Fruit fly (Drosophila melanogaster) whole organism, embryonic: ENCODE results near the gene Gcn5.
A peak's percentile ranks its signal among the peaks of the same experiment; 100 is the strongest.

Experiments
- Ada2b ChIP-seq: fragments of 200-800 bp; sonication (Bioruptor generic); IDR thresholded peaks from 2 replicates; pipeline ENCODE4 v1.3.6; 2022; ENCODE audit warnings: missing biosample characterization, missing genetic modification characterization
- B-H1 ChIP-seq: fragments of 200-800 bp; sonication (Bioruptor generic); IDR thresholded peaks from 3 replicates; pipeline ENCODE4 v1.3.6; 2022; ENCODE audit warnings: missing biosample characterization, missing genetic modification characterization
- CG10543 ChIP-seq: fragments of 200-800 bp; sonication (Bioruptor generic); optimal IDR thresholded peaks from 3 replicates; lab custom pipeline; 2017; ENCODE audit warnings: missing biosample characterization, mild to moderate bottlenecking, missing genetic modification characterization, moderate library complexity
- CG10979 ChIP-seq: fragments of 200-800 bp; sonication (Bioruptor generic); optimal IDR thresholded peaks from 2 replicates; lab custom pipeline; 2018; ENCODE audit warnings: missing biosample characterization, mild to moderate bottlenecking, missing genetic modification characterization, moderate library complexity
- CG11456 ChIP-seq: fragments of 200-800 bp; sonication (Bioruptor generic); IDR thresholded peaks from 3 replicates; pipeline ENCODE4 v1.3.6; 2022; ENCODE audit warnings: missing biosample characterization, missing genetic modification characterization
- CG11560 ChIP-seq: fragments of 200-800 bp; sonication (Bioruptor generic); IDR thresholded peaks from 3 replicates; pipeline ENCODE4 v1.3.6; 2022; ENCODE audit warnings: missing biosample characterization, missing genetic modification characterization
- CG1233 ChIP-seq: fragments of 200-800 bp; sonication (Bioruptor generic); optimal IDR thresholded peaks from 4 replicates; lab custom pipeline; 2018; ENCODE audit warnings: missing biosample characterization, mild to moderate bottlenecking, missing genetic modification characterization
- CG13424 ChIP-seq: fragments of 200-800 bp; sonication (Bioruptor generic); optimal IDR thresholded peaks from 2 replicates; lab custom pipeline; 2019; ENCODE audit warnings: missing biosample characterization, mild to moderate bottlenecking, missing genetic modification characterization, moderate library complexity
- CG13894 ChIP-seq: fragments of 200-800 bp; sonication (Bioruptor generic); optimal IDR thresholded peaks from 3 replicates; lab custom pipeline; 2018; ENCODE audit warnings: missing biosample characterization, mild to moderate bottlenecking, missing genetic modification characterization, moderate library complexity
- CG14441 ChIP-seq: fragments of 200-800 bp; sonication (Bioruptor generic); IDR thresholded peaks from 2 replicates; pipeline ENCODE4 v1.3.6; 2022; ENCODE audit warnings: missing biosample characterization, missing genetic modification characterization
- CG2129 ChIP-seq: fragments of 200-800 bp; sonication (Bioruptor generic); IDR thresholded peaks from 2 replicates; pipeline ENCODE4 v1.3.6; 2022; ENCODE audit warnings: missing biosample characterization, missing genetic modification characterization; ENCODE audit not compliant: partially characterized antibody
- CG3281 ChIP-seq: fragments of 200-800 bp; sonication (Bioruptor generic); optimal IDR thresholded peaks from 3 replicates; lab custom pipeline; 2017; ENCODE audit warnings: missing biosample characterization, mild to moderate bottlenecking, missing genetic modification characterization
- CG4328 ChIP-seq: fragments of 200-800 bp; sonication (Bioruptor generic); optimal IDR thresholded peaks from 3 replicates; lab custom pipeline; 2017; ENCODE audit warnings: missing biosample characterization, missing genetic modification reagents, missing genetic modification characterization
- CG4360 ChIP-seq: fragments of 200-800 bp; sonication (Bioruptor generic); IDR thresholded peaks from 2 replicates; pipeline ENCODE4 v1.3.6; 2022; ENCODE audit warnings: missing biosample characterization, missing genetic modification characterization
- CG5180 ChIP-seq: fragments of 200-800 bp; sonication (Bioruptor generic); optimal IDR thresholded peaks from 3 replicates; lab custom pipeline; 2017; ENCODE audit warnings: missing biosample characterization, missing genetic modification characterization, mild to moderate bottlenecking, moderate library complexity, missing genetic modification reagents
- CG5245 ChIP-seq: fragments of 200-800 bp; sonication (Bioruptor generic); optimal IDR thresholded peaks from 3 replicates; lab custom pipeline; 2016; ENCODE audit warnings: missing biosample characterization, missing genetic modification characterization
- CG6689 ChIP-seq: fragments of 200-800 bp; sonication (Bioruptor generic); IDR thresholded peaks from 2 replicates; pipeline ENCODE4 v1.3.6; 2022; ENCODE audit warnings: missing biosample characterization, missing genetic modification characterization
- CG6813 ChIP-seq: fragments of 200-800 bp; sonication (Bioruptor generic); optimal IDR thresholded peaks from 2 replicates; lab custom pipeline; 2017; ENCODE audit warnings: missing biosample characterization, missing genetic modification characterization, mild to moderate bottlenecking, moderate library complexity, missing genetic modification reagents
- CG8478 ChIP-seq: fragments of >200 bp; optimal IDR thresholded peaks from 2 replicates; lab custom pipeline; 2018
- D19A ChIP-seq: fragments of 200-800 bp; optimal IDR thresholded peaks from 3 replicates; lab custom pipeline; 2019; ENCODE audit warnings: missing biosample characterization, mild to moderate bottlenecking, missing genetic modification characterization, moderate library complexity
- Dref ChIP-seq: fragments of 200-800 bp; sonication (Bioruptor generic); IDR thresholded peaks from 2 replicates; pipeline ENCODE4 v1.3.6; 2022; ENCODE audit warnings: missing biosample characterization, missing genetic modification characterization
- Drgx ChIP-seq: fragments of 200-800 bp; sonication (Bioruptor generic); IDR thresholded peaks from 2 replicates; pipeline ENCODE4 v1.3.6; 2022; ENCODE audit warnings: missing biosample characterization, missing genetic modification characterization
- E2f2 ChIP-seq: fragments of 200-800 bp; sonication (Bioruptor generic); IDR thresholded peaks from 2 replicates; pipeline ENCODE4 v1.3.6; 2022; ENCODE audit warnings: missing biosample characterization, missing genetic modification characterization
- ERR ChIP-seq: fragments of 200-800 bp; sonication (Bioruptor generic); optimal IDR thresholded peaks from 2 replicates; lab custom pipeline; 2016; ENCODE audit warnings: missing biosample characterization, missing genetic modification characterization
- HHEX ChIP-seq: fragments of 200-800 bp; sonication (Bioruptor generic); optimal IDR thresholded peaks from 3 replicates; lab custom pipeline; 2017; ENCODE audit warnings: missing biosample characterization, mild to moderate bottlenecking, missing genetic modification characterization, missing genetic modification reagents
- Hr39 ChIP-seq: fragments of >200 bp; optimal IDR thresholded peaks from 2 replicates; lab custom pipeline; 2017
- Hr51 ChIP-seq, 2 experiments: fragments of 200-800 bp; sonication (Bioruptor generic); optimal IDR thresholded peaks; 2 replicates in 1 of 2; 3 replicates in 1 of 2; lab custom pipeline; 2016 to 2018; ENCODE audit warnings: missing biosample characterization in 2 of 2, missing genetic modification characterization in 2 of 2, mild to moderate bottlenecking in 1 of 2, moderate library complexity in 1 of 2
- NC2β ChIP-seq: fragments of 200-800 bp; sonication (Bioruptor generic); optimal IDR thresholded peaks from 2 replicates; lab custom pipeline; 2016; ENCODE audit warnings: missing biosample characterization, missing genetic modification characterization
- PHDP ChIP-seq: fragments of 200-800 bp; sonication (Bioruptor generic); optimal IDR thresholded peaks from 3 replicates; lab custom pipeline; 2018; ENCODE audit warnings: missing biosample characterization, mild to moderate bottlenecking, missing genetic modification characterization, moderate library complexity
- Poxn ChIP-seq: fragments of 200-800 bp; sonication (Bioruptor generic); IDR thresholded peaks from 2 replicates; pipeline ENCODE4 v1.3.6; 2022; ENCODE audit warnings: missing biosample characterization, missing genetic modification characterization
- Sry-β ChIP-seq: fragments of 200-800 bp; sonication (Bioruptor generic); optimal IDR thresholded peaks from 2 replicates; lab custom pipeline; 2018; ENCODE audit warnings: missing biosample characterization, mild to moderate bottlenecking, missing genetic modification characterization, moderate library complexity
- ara ChIP-seq: fragments of 200-800 bp; sonication (Bioruptor generic); IDR thresholded peaks from 2 replicates; pipeline ENCODE4 v1.3.6; 2022; ENCODE audit warnings: missing biosample characterization, missing genetic modification characterization
- ato ChIP-seq: fragments of 200-800 bp; sonication (Bioruptor generic); IDR thresholded peaks from 2 replicates; pipeline ENCODE4 v1.3.6; 2022; ENCODE audit warnings: missing biosample characterization, missing genetic modification characterization; ENCODE audit not compliant: partially characterized antibody
- btn ChIP-seq: fragments of 200-800 bp; sonication (Bioruptor generic); optimal IDR thresholded peaks from 2 replicates; lab custom pipeline; 2016; ENCODE audit warnings: missing biosample characterization, missing genetic modification characterization
- cad ChIP-seq: fragments of >200 bp; optimal IDR thresholded peaks from 2 replicates; lab custom pipeline; 2017; ENCODE audit warnings: missing biosample characterization, missing genetic modification characterization
- caup ChIP-seq: fragments of 200-800 bp; sonication (Bioruptor generic); optimal IDR thresholded peaks from 3 replicates; lab custom pipeline; 2017; ENCODE audit warnings: missing biosample characterization, mild to moderate bottlenecking, missing genetic modification characterization, moderate library complexity; ENCODE audit not compliant: severe bottlenecking
- chinmo ChIP-seq: fragments of 200-800 bp; sonication (Bioruptor generic); IDR thresholded peaks from 4 replicates; pipeline ENCODE4 v1.3.6; 2022; ENCODE audit warnings: missing biosample characterization, missing genetic modification characterization; ENCODE audit not compliant: partially characterized antibody
- crol ChIP-seq: fragments of 200-800 bp; sonication (Bioruptor generic); IDR thresholded peaks from 2 replicates; pipeline ENCODE4 v1.3.6; 2022; ENCODE audit warnings: missing biosample characterization, missing genetic modification characterization
- crp ChIP-seq, 2 experiments: fragments of 200-800 bp; sonication (Bioruptor generic); optimal IDR thresholded peaks; 2 replicates in 1 of 2; 3 replicates in 1 of 2; lab custom pipeline; 2017; ENCODE audit warnings: missing biosample characterization in 2 of 2, missing genetic modification characterization in 2 of 2, mild to moderate bottlenecking in 1 of 2, moderate library complexity in 1 of 2
- cwo ChIP-seq: fragments of 200-800 bp; sonication (Bioruptor generic); optimal IDR thresholded peaks from 3 replicates; lab custom pipeline; 2017; ENCODE audit warnings: missing biosample characterization, missing genetic modification characterization, mild to moderate bottlenecking, moderate library complexity, missing genetic modification reagents
- da ChIP-seq: fragments of 200-800 bp; sonication (Bioruptor generic); optimal IDR thresholded peaks from 2 replicates; lab custom pipeline; 2016; ENCODE audit warnings: missing biosample characterization, missing genetic modification characterization
- dimm ChIP-seq: fragments of 200-800 bp; sonication (Bioruptor generic); IDR thresholded peaks from 2 replicates; pipeline ENCODE4 v1.3.6; 2022; ENCODE audit warnings: missing biosample characterization, missing genetic modification characterization
- fd64A ChIP-seq: fragments of 200-800 bp; sonication (Bioruptor generic); optimal IDR thresholded peaks from 3 replicates; lab custom pipeline; 2018; ENCODE audit warnings: missing biosample characterization, mild to moderate bottlenecking, missing genetic modification characterization
- mirr ChIP-seq: fragments of 200-800 bp; sonication (Bioruptor generic); optimal IDR thresholded peaks from 3 replicates; lab custom pipeline; 2018; ENCODE audit warnings: missing biosample characterization, mild to moderate bottlenecking, missing genetic modification characterization
- pho ChIP-seq: fragments of 200-800 bp; sonication (Bioruptor generic); optimal IDR thresholded peaks from 2 replicates; lab custom pipeline; 2016; ENCODE audit warnings: missing biosample characterization, missing genetic modification characterization
- row ChIP-seq: fragments of 200-800 bp; sonication (Bioruptor generic); IDR thresholded peaks from 3 replicates; pipeline ENCODE4 v1.3.6; 2022; ENCODE audit warnings: missing biosample characterization, missing genetic modification characterization
- schlank ChIP-seq: fragments of 200-800 bp; sonication (Bioruptor generic); optimal IDR thresholded peaks from 2 replicates; lab custom pipeline; 2018; ENCODE audit warnings: missing biosample characterization, mild to moderate bottlenecking, missing genetic modification characterization
- sd ChIP-seq: fragments of 200-800 bp; sonication (Bioruptor generic); optimal IDR thresholded peaks from 3 replicates; lab custom pipeline; 2018; ENCODE audit warnings: missing biosample characterization, mild to moderate bottlenecking, missing genetic modification characterization, moderate library complexity
- sr ChIP-seq: fragments of 200-800 bp; sonication (Bioruptor generic); IDR thresholded peaks from 3 replicates; pipeline ENCODE4 v1.3.6; 2022; ENCODE audit warnings: missing biosample characterization, missing genetic modification characterization
- vvl ChIP-seq: fragments of 200-800 bp; sonication (Bioruptor generic); IDR thresholded peaks from 2 replicates; pipeline ENCODE4 v1.3.6; 2022; ENCODE audit warnings: missing biosample characterization, missing genetic modification characterization
- zfh2 ChIP-seq: fragments of 200-800 bp; sonication (Bioruptor generic); optimal IDR thresholded peaks from 2 replicates; lab custom pipeline; 2016; ENCODE audit warnings: missing biosample characterization, missing genetic modification characterization

Gcn5 gene

dm6 chr3L:12564979-12565378, 41.2 kb upstream of the Gcn5 start (continued):
- TF ChIP-seq B-H1 (no peak), crp (GFP tag; optimal IDR thresholded peaks at IDR 0.05; lab: Kevin White, UChicago) (no peak), crol (GFP tag; lab: Robert Waterston, UW) (peak; percentile 80), CG11456 (GFP tag; lab: Robert Waterston, UW) (0 out of 3 replicates have a peak, but pooled peaks have one; percentile 18), CG8478 (lab: Kevin White, UChicago) (no peak), schlank (no peak), ERR (GFP tag; lab: Kevin White, UChicago) (no peak), dimm (no peak), HHEX (no peak), caup (no peak), btn (GFP tag; lab: Kevin White, UChicago) (no peak), Sry-β (GFP tag; lab: Kevin White, UChicago) (no peak), CG2129 (GFP tag; lab: Robert Waterston, UW) (no peak), vvl (peak; percentile 23; the same call in 1 of the 2 replicates), fd64A (GFP tag; lab: Kevin White, UChicago) (no peak), Drgx (no peak), CG11560 (tag; lab: Robert Waterston, UW) (no peak), ato (no peak), CG10979 (tag; lab: Kevin White, UChicago) (no peak), CG1233 (GFP tag; lab: Kevin White, UChicago) (no peak), CG6689 (GFP tag; lab: Robert Waterston, UW) (no peak)

dm6 chr3L:12564284-12564683, 40.5 kb upstream of the Gcn5 start:
- TF ChIP-seq mirr (GFP tag; lab: Kevin White, UChicago) (peak; percentile 37), D19A (tag; lab: Kevin White, UChicago) (no peak), Hr39 (lab: Kevin White, UChicago) (peak; percentile 8), CG13894 (tag; lab: Kevin White, UChicago) (peak; percentile 78), crol (GFP tag; lab: Robert Waterston, UW) (peak; percentile 8; the same call in 1 of the 2 replicates), sd (tag; lab: Kevin White, UChicago) (peak; percentile 73), CG4328 (GFP tag; lab: Kevin White, UChicago) (peak; percentile 37), ara (GFP tag; lab: Robert Waterston, UW) (peak; percentile 61), CG10543 (GFP tag; lab: Kevin White, UChicago) (peak; percentile 25), cwo (GFP tag; lab: Kevin White, UChicago) (no peak), caup (peak; percentile 47), chinmo (GFP tag; lab: Robert Waterston, UW) (0 out of 4 replicates have a peak, but pooled peaks have one; percentile 38), CG4360 (GFP tag; lab: Robert Waterston, UW) (peak; percentile 32; the same call in 1 of the 2 replicates), CG13424 (tag; lab: Kevin White, UChicago) (no peak), Poxn (GFP tag; lab: Robert Waterston, UW) (no peak), sr (peak; percentile 70; the same call in 2 of the 3 replicates)
- TF ChIP-seq, all 482 proteins: peak for 12

dm6 chr3L:12559273-12559672, 35.5 kb upstream of the Gcn5 start:
- TF ChIP-seq pho (GFP tag; lab: Kevin White, UChicago) (no peak), E2f2 (GFP tag; lab: Robert Waterston, UW) (no peak), CG5245 (no peak), CG14441 (GFP tag; lab: Robert Waterston, UW) (no peak), Dref (GFP tag; lab: Robert Waterston, UW) (no peak), Ada2b (no peak), CG5180 (GFP tag; lab: Kevin White, UChicago) (no peak), PHDP (tag; lab: Kevin White, UChicago) (no peak), zfh2 (no peak), NC2β (no peak), Hr51 (GFP tag; optimal IDR thresholded peaks at IDR 0.05; lab: Kevin White, UChicago) (no peak), row (GFP tag; lab: Robert Waterston, UW) (no peak), da (GFP tag; lab: Kevin White, UChicago) (no peak), cad (GFP tag; lab: Kevin White, UChicago) (no peak), CG3281 (GFP tag; lab: Kevin White, UChicago) (no peak), CG6813 (GFP tag; lab: Kevin White, UChicago) (no peak)
